Worm (Caenorhabditis elegans) whole organism, L1 larva: ENCODE data around the gene tag-321.

Experiments used
- C04F5.9 ChIP-seq: sonication (generic microtip); optimal IDR thresholded peaks from 2 replicates; lab custom pipeline; 2016; ENCODE audit warnings: missing genetic modification characterization, missing compliant biosample characterization
- C34B4.2 ChIP-seq: sonication (generic microtip); optimal IDR thresholded peaks from 2 replicates; lab custom pipeline; 2017; ENCODE audit warnings: mild to moderate bottlenecking, missing genetic modification characterization, missing compliant biosample characterization
- aha-1 ChIP-seq: fragments of 150-350 bp; optimal IDR thresholded peaks from 2 replicates; lab custom pipeline; 2014; ENCODE audit warnings: missing biosample characterization, missing genetic modification characterization
- aly-2 ChIP-seq: fragments of 150-350 bp; optimal IDR thresholded peaks from 2 replicates; lab custom pipeline; 2014; ENCODE audit warnings: missing biosample characterization, missing genetic modification characterization
- ama-1 ChIP-seq: fragments of 150-350 bp; optimal IDR thresholded peaks from 2 replicates; lab custom pipeline; 2014
- blmp-1 ChIP-seq: fragments of 150-350 bp; optimal IDR thresholded peaks from 2 replicates; lab custom pipeline; 2014; ENCODE audit warnings: missing biosample characterization, missing genetic modification characterization
- ceh-63 ChIP-seq: fragments of 200-800 bp; sonication (Bioruptor generic); optimal IDR thresholded peaks from 2 replicates; lab custom pipeline; 2018; ENCODE audit warnings: mild to moderate bottlenecking, missing genetic modification characterization, missing compliant biosample characterization
- ceh-8 ChIP-seq: fragments of 200-800 bp; sonication (Bioruptor generic); optimal IDR thresholded peaks from 2 replicates; lab custom pipeline; 2018; ENCODE audit warnings: mild to moderate bottlenecking, missing genetic modification characterization, moderate library complexity, missing compliant biosample characterization
- ceh-88 ChIP-seq: fragments of 200-800 bp; sonication (Bioruptor generic); IDR thresholded peaks from 2 replicates; pipeline ENCODE4 v1.3.6; 2022; ENCODE audit warnings: missing genetic modification characterization, missing compliant biosample characterization
- ceh-90 ChIP-seq: sonication (generic microtip); optimal IDR thresholded peaks from 2 replicates; lab custom pipeline; 2016; ENCODE audit warnings: missing genetic modification characterization, missing compliant biosample characterization
- ces-1 ChIP-seq: fragments of 150-350 bp; optimal IDR thresholded peaks from 2 replicates; lab custom pipeline; 2014; ENCODE audit warnings: missing biosample characterization, missing genetic modification reagents, missing genetic modification characterization
- efl-1 ChIP-seq, 4 experiments: fragments of 150-350 bp; optimal IDR thresholded peaks in 3 of 4; peaks in 1 of 4; 1 replicate in 1 of 4; 2 replicates in 3 of 4; lab custom pipeline; 2014; ENCODE audit warnings: missing biosample characterization in 2 of 4, missing genetic modification characterization in 2 of 4, missing genetic modification reagents in 2 of 4
- efl-3 ChIP-seq: fragments of 200-800 bp; sonication (Bioruptor generic); optimal IDR thresholded peaks from 2 replicates; lab custom pipeline; 2018; ENCODE audit warnings: mild to moderate bottlenecking, missing genetic modification characterization, missing compliant biosample characterization
- elt-2 ChIP-seq: sonication (generic microtip); optimal IDR thresholded peaks from 2 replicates; lab custom pipeline; 2016; ENCODE audit warnings: missing genetic modification characterization, mild to moderate bottlenecking, inconsistent platforms, missing compliant biosample characterization, missing genetic modification reagents
- elt-3 ChIP-seq, 6 experiments: fragments of 150-350 bp in 1 of 6; sonication (generic microtip); optimal IDR thresholded peaks; 2 replicates each; lab custom pipeline; 2017 to 2018; ENCODE audit warnings: missing biosample characterization in 6 of 6, missing genetic modification characterization in 6 of 6, inconsistent platforms in 1 of 6
- ets-5 ChIP-seq: fragments of 200-800 bp; sonication (Bioruptor generic); IDR thresholded peaks from 2 replicates; pipeline ENCODE4 v1.3.6; 2022; ENCODE audit warnings: missing genetic modification characterization, missing compliant biosample characterization
- fkh-4 ChIP-seq: sonication (generic microtip); optimal IDR thresholded peaks from 2 replicates; lab custom pipeline; 2016; ENCODE audit warnings: missing compliant biosample characterization, missing genetic modification characterization, borderline replicate concordance
- fos-1 ChIP-seq: fragments of 150-350 bp; optimal IDR thresholded peaks from 2 replicates; lab custom pipeline; 2014; ENCODE audit warnings: missing biosample characterization, missing genetic modification characterization
- hlh-17 ChIP-seq: fragments of 200-800 bp; sonication (Bioruptor generic); optimal IDR thresholded peaks from 2 replicates; lab custom pipeline; 2018; ENCODE audit warnings: missing genetic modification characterization, mild to moderate bottlenecking, missing compliant biosample characterization, moderate library complexity, borderline replicate concordance
- irx-1 ChIP-seq: sonication (generic microtip); optimal IDR thresholded peaks from 2 replicates; lab custom pipeline; 2016; ENCODE audit warnings: missing genetic modification characterization, missing compliant biosample characterization
- jun-1 ChIP-seq: fragments of 150-350 bp; optimal IDR thresholded peaks from 2 replicates; lab custom pipeline; 2014; ENCODE audit warnings: missing biosample characterization, missing genetic modification reagents, missing genetic modification characterization
- lin-13 ChIP-seq: fragments of 150-350 bp; optimal IDR thresholded peaks from 2 replicates; lab custom pipeline; 2014; ENCODE audit warnings: missing biosample characterization, missing genetic modification reagents, missing genetic modification characterization
- lin-14 ChIP-seq: fragments of 200-800 bp; sonication (Bioruptor generic); optimal IDR thresholded peaks from 2 replicates; lab custom pipeline; 2018; ENCODE audit warnings: mild to moderate bottlenecking, missing genetic modification characterization, moderate library complexity, missing compliant biosample characterization
- lin-15B ChIP-seq: fragments of 150-350 bp; sonication (generic microtip); optimal IDR thresholded peaks from 3 replicates; lab custom pipeline; 2014; ENCODE audit warnings: missing biosample characterization, missing genetic modification characterization
- lin-39 ChIP-seq: fragments of 150-350 bp; optimal IDR thresholded peaks from 2 replicates; lab custom pipeline; 2014; ENCODE audit warnings: missing biosample characterization, missing genetic modification reagents, missing genetic modification characterization
- lir-3 ChIP-seq: sonication (generic microtip); optimal IDR thresholded peaks from 2 replicates; lab custom pipeline; 2016; ENCODE audit warnings: mild to moderate bottlenecking, missing genetic modification characterization, moderate library complexity, missing compliant biosample characterization; ENCODE audit not compliant: poor library complexity
- lsy-2 ChIP-seq, 2 experiments: fragments of 150-350 bp; optimal IDR thresholded peaks; 2 replicates each; lab custom pipeline; 2014; ENCODE audit warnings: missing biosample characterization in 2 of 2, missing genetic modification characterization in 2 of 2
- mdl-1 ChIP-seq, 2 experiments: fragments of 150-350 bp; optimal IDR thresholded peaks; 2 replicates each; lab custom pipeline; 2014 to 2017; ENCODE audit warnings: missing biosample characterization in 2 of 2, missing genetic modification characterization in 2 of 2, inconsistent platforms in 1 of 2
- nhr-11 ChIP-seq: fragments of 150-350 bp; optimal IDR thresholded peaks from 2 replicates; lab custom pipeline; 2014; ENCODE audit warnings: missing biosample characterization, missing genetic modification characterization
- nhr-20 ChIP-seq: sonication (generic microtip); optimal IDR thresholded peaks from 2 replicates; lab custom pipeline; 2016; ENCODE audit warnings: mild to moderate bottlenecking, missing genetic modification characterization, missing compliant biosample characterization
- nhr-28 ChIP-seq: fragments of 150-350 bp; optimal IDR thresholded peaks from 2 replicates; lab custom pipeline; 2014; ENCODE audit warnings: missing biosample characterization, missing genetic modification characterization
- nhr-90 ChIP-seq: sonication (generic microtip); optimal IDR thresholded peaks from 2 replicates; lab custom pipeline; 2016; ENCODE audit warnings: mild to moderate bottlenecking, missing genetic modification characterization, missing compliant biosample characterization; ENCODE audit not compliant: poor library complexity
- rnt-1 ChIP-seq: sonication (generic microtip); optimal IDR thresholded peaks from 2 replicates; lab custom pipeline; 2016; ENCODE audit warnings: mild to moderate bottlenecking, missing genetic modification characterization, moderate library complexity, missing compliant biosample characterization
- skn-1 ChIP-seq: fragments of 150-350 bp; optimal IDR thresholded peaks from 2 replicates; lab custom pipeline; 2014; ENCODE audit warnings: missing biosample characterization, missing genetic modification characterization
- snpc-4 ChIP-seq: fragments of 150-350 bp; optimal IDR thresholded peaks from 2 replicates; lab custom pipeline; 2014; ENCODE audit warnings: missing biosample characterization, missing genetic modification characterization
- sox-4 ChIP-seq: sonication (generic microtip); optimal IDR thresholded peaks from 2 replicates; lab custom pipeline; 2016; ENCODE audit warnings: missing genetic modification characterization, missing compliant biosample characterization
- sptf-1 ChIP-seq: fragments of 150-350 bp; optimal IDR thresholded peaks from 2 replicates; lab custom pipeline; 2014; ENCODE audit warnings: missing biosample characterization, missing genetic modification characterization
- sup-37 ChIP-seq: fragments of 200-800 bp; sonication (Bioruptor generic); optimal IDR thresholded peaks from 2 replicates; lab custom pipeline; 2018; ENCODE audit warnings: mild to moderate bottlenecking, missing genetic modification characterization, missing compliant biosample characterization
- tlp-1 ChIP-seq: fragments of 150-350 bp; optimal IDR thresholded peaks from 2 replicates; lab custom pipeline; 2014; ENCODE audit warnings: missing biosample characterization, missing genetic modification characterization
- unc-130 ChIP-seq: fragments of 150-350 bp; optimal IDR thresholded peaks from 2 replicates; lab custom pipeline; 2017; ENCODE audit warnings: missing biosample characterization, missing genetic modification characterization, inconsistent platforms
- unc-30 ChIP-seq: sonication (generic microtip); optimal IDR thresholded peaks from 2 replicates; lab custom pipeline; 2017; ENCODE audit warnings: missing biosample characterization, missing genetic modification characterization
- unc-62 ChIP-seq: fragments of 150-350 bp; optimal IDR thresholded peaks from 2 replicates; lab custom pipeline; 2014; ENCODE audit warnings: missing biosample characterization, missing genetic modification reagents, missing genetic modification characterization
- vab-15 ChIP-seq: sonication (generic microtip); optimal IDR thresholded peaks from 2 replicates; lab custom pipeline; 2017; ENCODE audit warnings: missing genotype, mild to moderate bottlenecking, missing genetic modification characterization, missing compliant biosample characterization
- xbp-1 ChIP-seq: sonication (generic microtip); optimal IDR thresholded peaks from 2 replicates; lab custom pipeline; 2016; ENCODE audit warnings: missing genetic modification characterization, missing compliant biosample characterization
- ztf-11 ChIP-seq, 2 experiments: sonication (generic microtip); optimal IDR thresholded peaks; 2 replicates each; lab custom pipeline; 2016 to 2017; ENCODE audit warnings: missing genetic modification characterization in 2 of 2, missing biosample characterization in 1 of 2, missing compliant biosample characterization in 1 of 2
- ztf-4 ChIP-seq: fragments of 150-350 bp; optimal IDR thresholded peaks from 2 replicates; lab custom pipeline; 2014; ENCODE audit warnings: missing biosample characterization, missing genetic modification characterization

tag-321 gene

ce11 chrIV:7763748-7764147 is 19.9 kb downstream of the tag-321 start, which contains the start of the genes C46A5.6 and C46A5.1:
Gene C46A5.6 (minus strand): TSS chrIV:7763848.
Gene C46A5.1 (plus strand): TSS chrIV:7763931.
- no peak for TF ChIP-seq mdl-1 (tag; optimal IDR thresholded peaks at IDR 0.05; lab: Kevin White, UChicago)
- no peak for TF ChIP-seq elt-2 (tag; lab: Kevin White, UChicago)
- TF ChIP-seq rnt-1 (tag; lab: Kevin White, UChicago), result no peak
- no peak for TF ChIP-seq ceh-8 (GFP tag; lab: Kevin White, UChicago)
- TF ChIP-seq ztf-4 (tag; lab: Kevin White, UChicago), result no peak
- no peak for TF ChIP-seq sptf-1 (tag; lab: Kevin White, UChicago)
- no peak for TF ChIP-seq ces-1 (GFP tag; lab: Kevin White, UChicago)
- no peak for TF ChIP-seq nhr-90 (tag; lab: Kevin White, UChicago)
- TF ChIP-seq elt-3 (tag; optimal IDR thresholded peaks at IDR 0.05; lab: Kevin White, UChicago), result no peak
- TF ChIP-seq tlp-1, result no peak
- TF ChIP-seq, all 84 proteins: peak for 0

ce11 chrIV:7760117-7760516 is 23.5 kb downstream of the tag-321 start, which contains the start of gene del-7:
Gene del-7 (plus strand): TSS chrIV:7760417.
- TF ChIP-seq lir-3 (tag; lab: Kevin White, UChicago) (no peak), mdl-1 (tag; optimal IDR thresholded peaks at IDR 0.05; lab: Kevin White, UChicago) (no peak), jun-1 (tag; lab: Kevin White, UChicago) (no peak), unc-62 (no peak), ceh-63 (no peak)

ce11 chrIV:7759527-7759926 is 24.1 kb downstream of the tag-321 start, which contains the start of gene dsb-3:
Gene dsb-3 (minus strand): TSS chrIV:7759627.
- no peak for TF ChIP-seq blmp-1 (tag; lab: Kevin White, UChicago)
- no peak for TF ChIP-seq unc-130

- TF ChIP-seq lin-13 (no peak), nhr-20 (tag; lab: Kevin White, UChicago) (no peak), lin-14 (GFP tag; lab: Kevin White, UChicago) (no peak), snpc-4 (no peak), irx-1 (tag; lab: Kevin White, UChicago) (no peak), ets-5 (no peak), aly-2 (no peak), aha-1 (tag; lab: Kevin White, UChicago) (no peak), tlp-1 (no peak), lin-39 (tag; lab: Kevin White, UChicago) (no peak), hlh-17 (GFP tag; lab: Kevin White, UChicago) (no peak), lir-3 (tag; lab: Kevin White, UChicago) (no peak), ztf-11 (tag; optimal IDR thresholded peaks at IDR 0.05; lab: Kevin White, UChicago) (no peak), efl-1 (optimal IDR thresholded peaks at IDR 0.05; lab: Kevin White, UChicago) (no peak), efl-1 (GFP tag; optimal IDR thresholded peaks at IDR 0.05 in 1 of 2; lab: Kevin White, UChicago) (no peak), sox-4 (tag; lab: Kevin White, UChicago) (no peak), C04F5.9 (no peak), vab-15 (no peak), skn-1 (tag; lab: Kevin White, UChicago) (no peak)
Observed at ce11 chrIV:7757245-7757644, 26.4 kb downstream of the tag-321 start, which contains the start of gene C46A5.4. Gene C46A5.4 (minus strand): TSS chrIV:7757345.

DNA sequence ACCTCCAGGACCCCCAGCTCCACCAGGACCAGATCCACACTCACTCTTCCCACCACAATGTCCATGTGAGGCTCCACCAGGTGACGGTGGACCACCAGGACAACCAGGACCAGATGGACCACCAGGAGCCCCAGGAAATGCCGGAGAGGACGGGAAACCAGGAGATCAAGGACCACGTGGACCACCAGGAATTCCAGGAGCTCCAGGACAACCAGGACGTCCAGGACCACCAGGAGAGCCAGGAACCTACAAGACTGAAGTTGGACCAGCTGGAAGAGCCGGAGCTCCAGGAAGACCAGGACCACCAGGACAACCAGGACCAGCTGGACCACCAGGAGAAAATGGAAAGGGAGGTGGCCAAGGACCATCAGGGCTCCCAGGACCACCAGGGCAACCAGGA is 29.5 kb downstream of the tag-321 start:
- no peak for TF ChIP-seq unc-30 (tag; lab: Kevin White, UChicago)
- TF ChIP-seq efl-3 (GFP tag; lab: Kevin White, UChicago), result no peak
- TF ChIP-seq sup-37, result no peak
- no peak for TF ChIP-seq ceh-90
- TF ChIP-seq elt-2 (tag; lab: Kevin White, UChicago), result no peak
- TF ChIP-seq irx-1 (tag; lab: Kevin White, UChicago), result no peak
- no peak for TF ChIP-seq nhr-28 (tag; lab: Kevin White, UChicago)
- no peak for TF ChIP-seq nhr-11 (tag; lab: Kevin White, UChicago)
- no peak for TF ChIP-seq fos-1 (tag; lab: Kevin White, UChicago)
- TF ChIP-seq lin-15B (tag; lab: Kevin White, UChicago), result no peak
- TF ChIP-seq xbp-1, result no peak
- no peak for TF ChIP-seq fkh-4 (tag; lab: Kevin White, UChicago)
- no peak for TF ChIP-seq lsy-2 (tag; optimal IDR thresholded peaks at IDR 0.05; lab: Kevin White, UChicago)
- no peak for TF ChIP-seq ama-1
- TF ChIP-seq snpc-4, result no peak
- no peak for TF ChIP-seq unc-130
- TF ChIP-seq sox-4 (tag; lab: Kevin White, UChicago), result no peak
- no peak for TF ChIP-seq C34B4.2
- TF ChIP-seq vab-15, result no peak
- TF ChIP-seq ceh-88 (GFP tag; lab: Robert Waterston, UW), result no peak
